Fruit fly (Drosophila melanogaster) whole organism, embryonic: Measurements from ENCODE around the gene tho2.

ENCODE experiments used
- Atf6 ChIP-seq: fragments of 200-800 bp; sonication (Bioruptor generic); IDR thresholded peaks from 2 replicates; pipeline ENCODE4 v1.3.6; 2022; ENCODE audit warnings: missing biosample characterization, missing genetic modification characterization
- BEAF-32 ChIP-seq: fragments of 200-800 bp; sonication (Bioruptor generic); optimal IDR thresholded peaks from 3 replicates; lab custom pipeline; 2017; ENCODE audit warnings: missing biosample characterization, missing genetic modification characterization, mild to moderate bottlenecking, moderate library complexity, missing genetic modification reagents
- CG10267 ChIP-seq: fragments of 200-800 bp; sonication (Bioruptor generic); optimal IDR thresholded peaks from 2 replicates; lab custom pipeline; 2018; ENCODE audit warnings: missing biosample characterization, mild to moderate bottlenecking, missing genetic modification characterization, moderate library complexity
- CG11696 ChIP-seq: fragments of 200-800 bp; sonication (Bioruptor generic); IDR thresholded peaks from 2 replicates; pipeline ENCODE4 v1.3.6; 2022; ENCODE audit warnings: missing biosample characterization, missing genetic modification characterization
- CG12071 ChIP-seq: fragments of 200-800 bp; sonication (Bioruptor generic); optimal IDR thresholded peaks from 3 replicates; lab custom pipeline; 2018; ENCODE audit warnings: missing biosample characterization, mild to moderate bottlenecking, missing genetic modification characterization
- CG12391 ChIP-seq: fragments of 200-800 bp; sonication (Bioruptor generic); optimal IDR thresholded peaks from 3 replicates; lab custom pipeline; 2018; ENCODE audit warnings: missing biosample characterization, mild to moderate bottlenecking, missing genetic modification characterization, moderate library complexity
- CG12659 ChIP-seq: fragments of 200-800 bp; sonication (Bioruptor generic); optimal IDR thresholded peaks from 3 replicates; lab custom pipeline; 2017; ENCODE audit warnings: mild to moderate bottlenecking, missing biosample characterization, missing genetic modification reagents, missing genetic modification characterization
- CG14710 ChIP-seq: fragments of 200-800 bp; sonication (Bioruptor generic); optimal IDR thresholded peaks from 3 replicates; lab custom pipeline; 2019; ENCODE audit warnings: missing biosample characterization, mild to moderate bottlenecking, missing genetic modification characterization, moderate library complexity
- CG18011 ChIP-seq: fragments of 200-800 bp; sonication (Bioruptor generic); optimal IDR thresholded peaks from 2 replicates; lab custom pipeline; 2017; ENCODE audit warnings: missing biosample characterization, missing genetic modification characterization, mild to moderate bottlenecking, moderate library complexity, missing genotype
- CG18764 ChIP-seq: fragments of 200-800 bp; sonication (Bioruptor generic); optimal IDR thresholded peaks from 3 replicates; lab custom pipeline; 2016; ENCODE audit warnings: missing biosample characterization, missing genetic modification characterization
- CG2116 ChIP-seq: fragments of 200-800 bp; sonication (Bioruptor generic); optimal IDR thresholded peaks from 3 replicates; lab custom pipeline; 2018; ENCODE audit warnings: missing biosample characterization, mild to moderate bottlenecking, missing genetic modification characterization
- CG2120 ChIP-seq: fragments of 200-800 bp; sonication (Bioruptor generic); optimal IDR thresholded peaks from 3 replicates; lab custom pipeline; 2016; ENCODE audit warnings: missing biosample characterization, missing genetic modification characterization
- CG32767 ChIP-seq: fragments of 200-800 bp; sonication (Bioruptor generic); IDR thresholded peaks from 2 replicates; pipeline ENCODE4 v1.3.6; 2022; ENCODE audit warnings: missing biosample characterization, missing genetic modification characterization
- CG34422 ChIP-seq: fragments of 200-800 bp; sonication (Bioruptor generic); IDR thresholded peaks from 3 replicates; pipeline ENCODE4 v1.3.6; 2022; ENCODE audit warnings: missing biosample characterization, missing genetic modification characterization
- CG4617 ChIP-seq: fragments of 200-800 bp; sonication (Bioruptor generic); optimal IDR thresholded peaks from 3 replicates; lab custom pipeline; 2016; ENCODE audit warnings: missing biosample characterization, missing genetic modification characterization, borderline replicate concordance
- CG8478 ChIP-seq: fragments of >200 bp; optimal IDR thresholded peaks from 2 replicates; lab custom pipeline; 2018
- CG9437 ChIP-seq: fragments of 200-800 bp; sonication (Bioruptor generic); optimal IDR thresholded peaks from 2 replicates; lab custom pipeline; 2018; ENCODE audit warnings: missing biosample characterization, mild to moderate bottlenecking, missing genetic modification characterization
- CG9797 ChIP-seq: fragments of 200-800 bp; sonication (Bioruptor generic); optimal IDR thresholded peaks from 3 replicates; lab custom pipeline; 2018; ENCODE audit warnings: missing biosample characterization, mild to moderate bottlenecking, missing genetic modification characterization
- CrebB ChIP-seq: fragments of 200-800 bp; sonication (Bioruptor generic); optimal IDR thresholded peaks from 3 replicates; lab custom pipeline; 2018; ENCODE audit warnings: missing biosample characterization, mild to moderate bottlenecking, missing genetic modification characterization
- Dip2 ChIP-seq: fragments of 200-800 bp; sonication (Bioruptor generic); IDR thresholded peaks from 2 replicates; pipeline ENCODE4 v1.3.6; 2022; ENCODE audit warnings: missing biosample characterization, missing genetic modification characterization
- Dp ChIP-seq: fragments of 200-800 bp; sonication (Bioruptor generic); optimal IDR thresholded peaks from 2 replicates; lab custom pipeline; 2018; ENCODE audit warnings: missing biosample characterization, mild to moderate bottlenecking, missing genetic modification characterization, moderate library complexity
- E2f2 ChIP-seq: fragments of 200-800 bp; sonication (Bioruptor generic); IDR thresholded peaks from 2 replicates; pipeline ENCODE4 v1.3.6; 2022; ENCODE audit warnings: missing biosample characterization, missing genetic modification characterization
- Elba2 ChIP-seq: fragments of 200-800 bp; sonication (Bioruptor generic); optimal IDR thresholded peaks from 3 replicates; lab custom pipeline; 2016; ENCODE audit warnings: missing biosample characterization, missing genetic modification characterization
- MESR4 ChIP-seq: fragments of 200-800 bp; sonication (Bioruptor generic); optimal IDR thresholded peaks from 2 replicates; lab custom pipeline; 2018; ENCODE audit warnings: missing biosample characterization, mild to moderate bottlenecking, missing genetic modification characterization, moderate library complexity
- Med ChIP-seq: fragments of 200-800 bp; sonication (Bioruptor generic); peaks from one replicate; lab custom pipeline; 2016; ENCODE audit warnings: missing biosample characterization, missing genetic modification characterization, mild to moderate bottlenecking, inconsistent platforms, moderate library complexity
- Myb ChIP-seq: fragments of 200-800 bp; sonication (Bioruptor generic); optimal IDR thresholded peaks from 2 replicates; lab custom pipeline; 2016; ENCODE audit warnings: missing biosample characterization, missing genetic modification characterization
- NC2β ChIP-seq: fragments of 200-800 bp; sonication (Bioruptor generic); optimal IDR thresholded peaks from 2 replicates; lab custom pipeline; 2016; ENCODE audit warnings: missing biosample characterization, missing genetic modification characterization
- Pdp1 ChIP-seq, 2 experiments: fragments of 200-800 bp; sonication (Bioruptor generic); optimal IDR thresholded peaks; 3 replicates each; lab custom pipeline; 2016; ENCODE audit warnings: missing biosample characterization in 2 of 2, missing genetic modification characterization in 2 of 2, mild to moderate bottlenecking in 1 of 2, moderate library complexity in 1 of 2
- Spps ChIP-seq: fragments of 200-800 bp; sonication (Bioruptor generic); optimal IDR thresholded peaks from 2 replicates; lab custom pipeline; 2018; ENCODE audit warnings: missing biosample characterization, mild to moderate bottlenecking, missing genetic modification characterization
- Sry-β ChIP-seq: fragments of 200-800 bp; sonication (Bioruptor generic); optimal IDR thresholded peaks from 2 replicates; lab custom pipeline; 2018; ENCODE audit warnings: missing biosample characterization, mild to moderate bottlenecking, missing genetic modification characterization, moderate library complexity
- Sry-δ ChIP-seq: fragments of 200-800 bp; sonication (Bioruptor generic); optimal IDR thresholded peaks from 2 replicates; lab custom pipeline; 2016; ENCODE audit warnings: missing biosample characterization, missing genetic modification characterization
- YL-1 ChIP-seq: fragments of 200-800 bp; sonication (Bioruptor generic); optimal IDR thresholded peaks from 3 replicates; lab custom pipeline; 2017; ENCODE audit warnings: missing biosample characterization, mild to moderate bottlenecking, missing genetic modification characterization
- ash1 ChIP-seq: fragments of 200-800 bp; sonication (Bioruptor generic); optimal IDR thresholded peaks from 2 replicates; lab custom pipeline; 2018; ENCODE audit warnings: missing biosample characterization, mild to moderate bottlenecking, missing genetic modification characterization
- bigmax ChIP-seq: fragments of 200-800 bp; sonication (Bioruptor generic); optimal IDR thresholded peaks from 2 replicates; lab custom pipeline; 2018; ENCODE audit warnings: missing biosample characterization, mild to moderate bottlenecking, missing genetic modification characterization
- dm ChIP-seq: fragments of 200-800 bp; sonication (Bioruptor generic); optimal IDR thresholded peaks from 3 replicates; lab custom pipeline; 2016; ENCODE audit warnings: missing biosample characterization, missing genetic modification characterization
- ftz-f1 ChIP-seq: fragments of 200-800 bp; sonication (Bioruptor generic); optimal IDR thresholded peaks from 2 replicates; lab custom pipeline; 2016; ENCODE audit warnings: missing biosample characterization, missing genetic modification characterization
- gfzf ChIP-seq: fragments of 200-800 bp; sonication (Bioruptor generic); optimal IDR thresholded peaks from 2 replicates; lab custom pipeline; 2016; ENCODE audit warnings: missing biosample characterization, mild to moderate bottlenecking, missing genetic modification characterization, moderate library complexity
- hb ChIP-seq: fragments of 200-800 bp; sonication (Bioruptor generic); IDR thresholded peaks from 3 replicates; pipeline ENCODE4 v1.3.6; 2022; ENCODE audit warnings: missing biosample characterization, missing genetic modification characterization; ENCODE audit not compliant: partially characterized antibody
- pzg ChIP-seq: fragments of 200-800 bp; sonication (Bioruptor generic); optimal IDR thresholded peaks from 3 replicates; lab custom pipeline; 2018; ENCODE audit warnings: missing biosample characterization, mild to moderate bottlenecking, missing genetic modification characterization, moderate library complexity
- sens ChIP-seq: fragments of 200-800 bp; sonication (Bioruptor generic); peaks from one replicate; lab custom pipeline; 2016; ENCODE audit warnings: missing biosample characterization, missing genetic modification characterization
- stwl ChIP-seq: fragments of 200-800 bp; sonication (Bioruptor generic); optimal IDR thresholded peaks from 3 replicates; lab custom pipeline; 2018; ENCODE audit warnings: missing biosample characterization, mild to moderate bottlenecking, missing genetic modification characterization, moderate library complexity
- trem ChIP-seq: fragments of 200-800 bp; optimal IDR thresholded peaks from 3 replicates; lab custom pipeline; 2019; ENCODE audit warnings: missing biosample characterization, mild to moderate bottlenecking, missing genetic modification characterization, moderate library complexity

The tho2 gene

DNA sequence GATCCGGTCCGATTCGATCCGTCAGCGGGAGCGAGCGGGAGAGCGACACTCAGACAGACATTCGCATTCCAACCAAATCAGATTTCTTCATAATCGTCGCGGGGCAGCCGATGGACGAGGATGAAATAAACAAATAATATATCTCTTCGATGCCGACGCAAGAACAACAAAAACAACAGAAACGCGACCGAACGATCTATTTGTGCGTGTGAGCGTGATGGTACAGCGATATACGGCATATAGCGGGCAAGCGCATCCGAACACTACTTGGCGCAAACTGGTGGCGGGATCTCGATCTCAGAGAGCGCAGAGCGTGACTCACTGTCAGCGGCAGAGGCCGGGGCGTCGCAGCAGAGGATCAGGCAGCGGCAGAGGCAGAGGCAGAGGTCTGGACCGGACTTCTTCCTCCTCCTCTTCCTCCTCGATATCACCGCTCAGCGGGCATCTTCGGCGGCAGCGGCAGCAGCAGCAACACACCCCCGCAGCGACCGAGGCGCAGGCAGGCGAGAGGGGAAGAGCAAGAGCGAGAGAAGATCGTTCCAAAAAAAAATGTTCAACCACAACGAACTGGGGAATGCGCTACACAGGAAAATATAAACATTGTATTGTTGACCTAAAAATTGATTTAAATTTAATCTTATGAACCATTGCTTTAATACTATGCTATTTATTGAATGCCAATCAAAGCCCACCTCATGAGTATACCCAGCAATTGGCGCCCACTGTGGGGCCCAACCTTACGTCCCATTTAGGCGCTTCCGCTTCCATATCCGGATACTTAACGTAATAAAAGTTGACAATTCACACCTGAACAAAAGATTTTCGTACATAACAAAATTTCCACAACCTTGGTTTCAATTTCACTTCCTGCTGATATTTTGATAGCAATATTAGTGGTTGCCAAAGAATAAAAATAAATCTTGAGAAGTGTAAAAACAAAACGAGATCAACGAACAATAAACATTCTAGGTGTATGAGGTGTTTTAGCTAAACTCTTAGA is 16.6 kb upstream of the tho2 start (continued):
- TF ChIP-seq ftz-f1 (GFP tag; lab: Kevin White, UChicago) (peak; percentile 52), CG12071 (GFP tag; lab: Kevin White, UChicago) (no peak), CG18011 (GFP tag; lab: Kevin White, UChicago) (no peak)
- TF ChIP-seq, all 482 proteins: peak for 212

DNA sequence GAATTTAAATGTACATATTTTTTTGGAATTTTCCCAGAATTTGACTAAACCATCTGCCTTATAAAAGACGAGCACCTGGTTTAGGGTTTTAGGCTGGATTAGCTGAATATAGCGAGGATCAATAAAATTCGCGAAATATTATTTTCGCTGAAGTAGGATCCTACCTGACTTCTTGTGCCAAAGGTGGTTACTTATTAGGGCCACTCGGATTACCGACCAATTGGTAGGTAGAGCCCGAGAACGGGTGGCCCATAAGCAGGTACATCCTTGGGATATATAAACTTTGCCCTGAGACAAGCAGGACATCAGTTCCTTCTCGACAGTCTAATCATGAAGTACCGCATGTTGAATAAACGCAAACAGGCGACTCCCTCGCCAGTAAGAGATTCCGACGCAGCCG is 10.5 kb upstream of the tho2 start, which contains the start of gene CG15382:
TSS of gene CG15382 (plus strand) at position 301 of the 400 bp plus-strand sequence.
- TF ChIP-seq Elba2 (GFP tag; lab: Kevin White, UChicago) (peak; percentile 38), CG11696 (GFP tag; lab: Robert Waterston, UW) (no peak)

DNA sequence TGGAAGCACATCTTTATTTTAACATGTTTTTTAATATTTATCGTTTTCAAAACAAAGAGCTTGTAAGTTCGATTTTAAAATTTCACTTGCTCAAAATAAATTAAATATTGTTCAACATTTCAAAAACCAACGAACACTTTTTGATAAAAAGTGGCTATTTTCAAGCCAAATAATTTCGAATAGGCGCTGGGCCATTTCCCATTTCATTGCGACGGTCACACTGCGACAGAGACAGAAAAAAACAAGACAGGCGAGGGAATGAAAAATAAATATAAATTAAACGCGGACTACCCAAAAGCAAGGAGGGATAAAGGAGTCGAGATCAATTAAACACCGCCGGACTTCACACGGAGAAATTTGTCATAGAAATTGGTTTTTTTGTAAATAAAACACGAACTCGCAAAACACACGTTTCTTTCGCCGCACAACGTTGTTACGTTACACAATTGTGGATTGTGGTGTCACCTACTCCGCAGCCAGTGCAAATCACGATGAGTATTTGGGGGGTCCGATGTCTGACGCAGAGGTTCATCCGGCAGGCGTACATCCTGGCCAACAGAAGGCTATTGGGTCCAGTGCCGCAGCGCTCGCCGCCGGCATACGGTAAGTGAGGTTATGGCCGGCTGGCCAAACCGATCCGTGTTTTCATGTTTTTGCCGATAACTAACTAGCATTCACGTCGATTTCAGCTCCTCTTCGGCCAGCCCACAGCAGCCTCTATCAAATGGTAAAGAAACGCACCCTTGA is 6.7 kb upstream of the tho2 start, which contains the start of gene AIF:
TSS of gene AIF (plus strand) at position 211 of the 747 bp plus-strand sequence.
- TF ChIP-seq CG4617 = peak; percentile 40
- peak; percentile 54 for TF ChIP-seq trem (tag; lab: Kevin White, UChicago)
- TF ChIP-seq pzg (GFP tag; lab: Kevin White, UChicago) = peak; percentile 55
- TF ChIP-seq CG12391 (tag; lab: Kevin White, UChicago) = peak; percentile 37
- peak; percentile 68 for TF ChIP-seq CG9797 (GFP tag; lab: Kevin White, UChicago)
- TF ChIP-seq Med = peak; percentile 59
- no peak for TF ChIP-seq ash1
- peak; percentile 93 for TF ChIP-seq CG34422 (GFP tag; lab: Robert Waterston, UW)
- peak; percentile 80 for TF ChIP-seq gfzf (GFP tag; lab: Kevin White, UChicago)
- TF ChIP-seq Atf6 (GFP tag; lab: Robert Waterston, UW) = 0 out of 2 replicates have a peak, but pooled peaks have one; percentile 38
- peak; percentile 17 for TF ChIP-seq NC2β (GFP tag; lab: Kevin White, UChicago)
- no peak for TF ChIP-seq CG8478
- peak; percentile 61 for TF ChIP-seq E2f2 (GFP tag; lab: Robert Waterston, UW)
- TF ChIP-seq CG14710 = peak; percentile 51
- TF ChIP-seq BEAF-32 (GFP tag; lab: Kevin White, UChicago) = peak; percentile 19
- TF ChIP-seq bigmax (GFP tag; lab: Kevin White, UChicago) = peak; percentile 94
- TF ChIP-seq YL-1 = peak; percentile 81
- no peak for TF ChIP-seq CrebB (tag; lab: Kevin White, UChicago)
- peak; percentile 7 for TF ChIP-seq Sry-δ (GFP tag; lab: Kevin White, UChicago)
- TF ChIP-seq CG9437 = peak; percentile 80
- TF ChIP-seq Pdp1 (GFP tag; optimal IDR thresholded peaks at IDR 0.05; lab: Kevin White, UChicago) = peak in 1 of 2 experiments; percentile 96
- peak; percentile 93 for TF ChIP-seq Myb (GFP tag; lab: Kevin White, UChicago)
- TF ChIP-seq CG12659 (GFP tag; lab: Kevin White, UChicago) = peak; percentile 26
- peak; percentile 41 for TF ChIP-seq Dp (GFP tag; lab: Kevin White, UChicago)
- no peak for TF ChIP-seq CG32767 (GFP tag; lab: Robert Waterston, UW)
- peak; percentile 63 for TF ChIP-seq dm (GFP tag; lab: Kevin White, UChicago)
- no peak for TF ChIP-seq Spps (tag; lab: Kevin White, UChicago)
- peak; percentile 44 for TF ChIP-seq CG2120 (GFP tag; lab: Kevin White, UChicago)
- TF ChIP-seq hb (GFP tag; lab: Robert Waterston, UW) = 0 out of 3 replicates have a peak, but pooled peaks have one; percentile 25
- TF ChIP-seq stwl (tag; lab: Kevin White, UChicago) = peak; percentile 32
- peak; percentile 93 for TF ChIP-seq Sry-β (GFP tag; lab: Kevin White, UChicago)
- TF ChIP-seq CG10267 = peak; percentile 18
- TF ChIP-seq MESR4 (GFP tag; lab: Kevin White, UChicago) = peak; percentile 63
- no peak for TF ChIP-seq CG18764 (GFP tag; lab: Kevin White, UChicago)
- peak; percentile 37 for TF ChIP-seq sens
- TF ChIP-seq CG2116 = peak; percentile 30
- no peak for TF ChIP-seq Dip2 (GFP tag; lab: Robert Waterston, UW)
